Worm (Caenorhabditis elegans) whole organism, young adult: Measurements from ENCODE around the gene W02A2.8.
A peak's percentile ranks its signal among the peaks of the same experiment; 100 is the strongest.

Source experiments
- F10E7.11 ChIP-seq: sonication (generic microtip); optimal IDR thresholded peaks from 2 replicates; lab custom pipeline; 2017; ENCODE audit warnings: mild to moderate bottlenecking, missing genetic modification characterization, moderate library complexity, missing compliant biosample characterization
- F39B2.1 ChIP-seq: fragments of 200-800 bp; sonication (Bioruptor generic); IDR thresholded peaks from 2 replicates; pipeline ENCODE4 v1.3.6; 2022; ENCODE audit warnings: missing genetic modification reagents, missing genetic modification characterization, missing compliant biosample characterization
- F57A8.1 ChIP-seq: fragments of 200-800 bp; sonication (Bioruptor generic); optimal IDR thresholded peaks from 2 replicates; lab custom pipeline; 2018; ENCODE audit warnings: mild to moderate bottlenecking, missing genetic modification characterization, moderate library complexity, missing compliant biosample characterization
- K11D2.4 ChIP-seq: fragments of 200-800 bp; sonication (Bioruptor generic); IDR thresholded peaks from 2 replicates; pipeline ENCODE4 v1.3.6; 2022; ENCODE audit warnings: missing genetic modification reagents, missing genetic modification characterization, missing compliant biosample characterization
- Y53G8AR.9 ChIP-seq: fragments of 200-800 bp; sonication (Bioruptor generic); conservative IDR thresholded peaks from 2 replicates; pipeline ENCODE4 v1.3.6; 2022; ENCODE audit warnings: missing genetic modification reagents, missing genetic modification characterization, missing compliant biosample characterization
- Y95B8A.8 ChIP-seq: fragments of 200-800 bp; sonication (Bioruptor generic); IDR thresholded peaks from 2 replicates; pipeline ENCODE4 v1.3.6; 2022; ENCODE audit warnings: missing genetic modification reagents, missing genetic modification characterization, missing compliant biosample characterization
- aptf-2 ChIP-seq: fragments of 200-800 bp; sonication (Bioruptor generic); conservative IDR thresholded peaks from 2 replicates; pipeline ENCODE4 v1.3.6; 2022; ENCODE audit warnings: missing genetic modification reagents, missing genetic modification characterization, missing compliant biosample characterization
- atf-7 ChIP-seq: sonication (generic microtip); optimal IDR thresholded peaks from 2 replicates; lab custom pipeline; 2017; ENCODE audit warnings: mild to moderate bottlenecking, missing genetic modification characterization, missing compliant biosample characterization
- athp-1 ChIP-seq: sonication (generic microtip); optimal IDR thresholded peaks from 2 replicates; lab custom pipeline; 2017; ENCODE audit warnings: mild to moderate bottlenecking, missing genetic modification characterization, missing compliant biosample characterization
- attf-3 ChIP-seq: fragments of 200-800 bp; sonication (Bioruptor generic); conservative IDR thresholded peaks from 2 replicates; pipeline ENCODE4 v1.3.6; 2022; ENCODE audit warnings: missing genetic modification reagents, missing genetic modification characterization, missing compliant biosample characterization
- attf-5 ChIP-seq: fragments of 200-800 bp; sonication (Bioruptor generic); optimal IDR thresholded peaks from 2 replicates; lab custom pipeline; 2018; ENCODE audit warnings: mild to moderate bottlenecking, missing genetic modification characterization, missing compliant biosample characterization
- attf-6 ChIP-seq: fragments of 200-800 bp; sonication (Bioruptor generic); IDR thresholded peaks from 2 replicates; pipeline ENCODE4 v1.3.6; 2022; ENCODE audit warnings: missing genetic modification reagents, missing genetic modification characterization, missing compliant biosample characterization
- bed-1 ChIP-seq: fragments of 200-800 bp; sonication (Bioruptor generic); IDR thresholded peaks from 2 replicates; pipeline ENCODE4 v1.3.6; 2022; ENCODE audit warnings: missing genetic modification reagents, missing genetic modification characterization, missing compliant biosample characterization
- bed-2 ChIP-seq: fragments of 200-800 bp; sonication (Bioruptor generic); IDR thresholded peaks from 2 replicates; pipeline ENCODE4 v1.3.6; 2022; ENCODE audit warnings: missing genetic modification reagents, missing genetic modification characterization, missing compliant biosample characterization
- ceh-100 ChIP-seq: fragments of 200-800 bp; sonication (Bioruptor generic); IDR thresholded peaks from 2 replicates; pipeline ENCODE4 v1.3.6; 2022; ENCODE audit warnings: missing genetic modification reagents, missing genetic modification characterization, missing compliant biosample characterization
- ceh-27 ChIP-seq: fragments of 200-800 bp; sonication (Bioruptor generic); optimal IDR thresholded peaks from 2 replicates; lab custom pipeline; 2018; ENCODE audit warnings: mild to moderate bottlenecking, missing genetic modification characterization, moderate library complexity, missing compliant biosample characterization
- ceh-79 ChIP-seq: sonication (generic microtip); optimal IDR thresholded peaks from 2 replicates; lab custom pipeline; 2017; ENCODE audit warnings: mild to moderate bottlenecking, missing genetic modification characterization, missing compliant biosample characterization
- ceh-91 ChIP-seq: fragments of 200-800 bp; sonication (Bioruptor generic); IDR thresholded peaks from 2 replicates; pipeline ENCODE4 v1.3.6; 2022; ENCODE audit warnings: missing genetic modification reagents, missing genetic modification characterization, missing compliant biosample characterization
- egl-18 ChIP-seq: fragments of 200-800 bp; sonication (Bioruptor generic); IDR thresholded peaks from 2 replicates; pipeline ENCODE4 v1.3.6; 2022; ENCODE audit warnings: missing genetic modification reagents, missing genetic modification characterization, missing compliant biosample characterization
- egrh-3 ChIP-seq: fragments of 200-800 bp; sonication (Bioruptor generic); IDR thresholded peaks from 2 replicates; pipeline ENCODE4 v1.3.6; 2022; ENCODE audit warnings: missing genetic modification reagents, missing genetic modification characterization, missing compliant biosample characterization
- gei-17 ChIP-seq: fragments of 200-800 bp; sonication (Bioruptor generic); optimal IDR thresholded peaks from 2 replicates; lab custom pipeline; 2018; ENCODE audit warnings: mild to moderate bottlenecking, missing genetic modification characterization, missing compliant biosample characterization
- hmg-1.2 ChIP-seq: fragments of 200-800 bp; sonication (Bioruptor generic); IDR thresholded peaks from 2 replicates; pipeline ENCODE4 v1.3.6; 2022; ENCODE audit warnings: missing genetic modification reagents, missing genetic modification characterization, missing compliant biosample characterization
- lag-1 ChIP-seq: fragments of 200-800 bp; sonication (Bioruptor generic); IDR thresholded peaks from 2 replicates; pipeline ENCODE4 v1.3.6; 2022; ENCODE audit warnings: missing genetic modification reagents, missing genetic modification characterization, missing compliant biosample characterization
- lin-40 ChIP-seq: sonication (generic microtip); optimal IDR thresholded peaks from 2 replicates; lab custom pipeline; 2016; ENCODE audit warnings: missing genetic modification characterization, mild to moderate bottlenecking, missing compliant biosample characterization, missing genotype, missing genetic modification reagents
- lin-54 ChIP-seq: fragments of 200-800 bp; sonication (Bioruptor generic); optimal IDR thresholded peaks from 2 replicates; lab custom pipeline; 2018; ENCODE audit warnings: mild to moderate bottlenecking, missing genetic modification characterization, missing compliant biosample characterization
- lir-1 ChIP-seq: fragments of 200-800 bp; sonication (Bioruptor generic); conservative IDR thresholded peaks from 2 replicates; pipeline ENCODE4 v1.3.6; 2022; ENCODE audit warnings: missing genetic modification reagents, missing genetic modification characterization, missing compliant biosample characterization
- madf-10 ChIP-seq: sonication (generic microtip); optimal IDR thresholded peaks from 2 replicates; lab custom pipeline; 2016; ENCODE audit warnings: mild to moderate bottlenecking, missing genetic modification characterization, missing compliant biosample characterization
- madf-6 ChIP-seq: fragments of 200-800 bp; sonication (Bioruptor generic); IDR thresholded peaks from 2 replicates; pipeline ENCODE4 v1.3.6; 2022; ENCODE audit warnings: missing genetic modification reagents, missing genetic modification characterization, missing compliant biosample characterization
- madf-8 ChIP-seq: fragments of 200-800 bp; sonication (Bioruptor generic); conservative IDR thresholded peaks from 2 replicates; pipeline ENCODE4 v1.3.6; 2022; ENCODE audit warnings: missing genetic modification reagents, missing genetic modification characterization, missing compliant biosample characterization
- mes-4 ChIP-seq: sonication (generic microtip); optimal IDR thresholded peaks from 2 replicates; lab custom pipeline; 2016; ENCODE audit warnings: missing genotype, missing genetic modification characterization, missing compliant biosample characterization
- nfya-1 ChIP-seq: sonication (generic microtip); optimal IDR thresholded peaks from 2 replicates; lab custom pipeline; 2017; ENCODE audit warnings: antibody characterized with exemption, missing compliant biosample characterization, missing genetic modification characterization, borderline replicate concordance; ENCODE audit not compliant: insufficient read depth
- nhr-90 ChIP-seq: sonication (generic microtip); optimal IDR thresholded peaks from 2 replicates; lab custom pipeline; 2016; ENCODE audit warnings: missing genotype, mild to moderate bottlenecking, missing genetic modification characterization, missing compliant biosample characterization
- pha-4 ChIP-seq: fragments of 150-350 bp; sonication (generic microtip); optimal IDR thresholded peaks from 2 replicates; lab custom pipeline; 2014; ENCODE audit warnings: missing biosample characterization, missing genetic modification reagents, missing genetic modification characterization
- repo-1 ChIP-seq: sonication (generic microtip); optimal IDR thresholded peaks from 2 replicates; lab custom pipeline; 2017; ENCODE audit warnings: mild to moderate bottlenecking, missing genetic modification characterization, missing compliant biosample characterization
- rpc-1 ChIP-seq, 2 experiments: fragments of 150-350 bp in 1 of 2; sonication (generic microtip) in 1 of 2; optimal IDR thresholded peaks; 2 replicates each; lab custom pipeline; 2014 to 2018; ENCODE audit warnings: missing biosample characterization in 1 of 2, missing genetic modification characterization in 1 of 2, missing genetic modification reagents in 1 of 2, missing genotype in 1 of 2
- snpc-1.3 ChIP-seq: sonication (generic microtip); optimal IDR thresholded peaks from 2 replicates; lab custom pipeline; 2017; ENCODE audit warnings: missing genetic modification characterization, mild to moderate bottlenecking, missing compliant biosample characterization, antibody characterized with exemption, moderate library complexity, missing genotype, missing genetic modification reagents; ENCODE audit not compliant: insufficient read depth
- snpc-4 ChIP-seq, 5 experiments: fragments of 150-350 bp in 1 of 5; sonication (generic microtip) in 4 of 5; optimal IDR thresholded peaks; 2 replicates each; lab custom pipeline; 2014 to 2018; ENCODE audit warnings: missing genetic modification characterization in 5 of 5, missing biosample characterization in 3 of 5, antibody characterized with exemption in 2 of 5, mild to moderate bottlenecking in 2 of 5, missing compliant biosample characterization in 2 of 5, missing genotype in 2 of 5, moderate library complexity in 2 of 5, missing genetic modification reagents in 1 of 5
- somi-1 ChIP-seq: fragments of 200-800 bp; sonication (Bioruptor generic); optimal IDR thresholded peaks from 2 replicates; lab custom pipeline; 2018; ENCODE audit warnings: mild to moderate bottlenecking, missing genetic modification characterization, missing compliant biosample characterization
- sptf-2 ChIP-seq: fragments of 200-800 bp; sonication (Bioruptor generic); optimal IDR thresholded peaks from 2 replicates; lab custom pipeline; 2018; ENCODE audit warnings: mild to moderate bottlenecking, missing genetic modification characterization, missing compliant biosample characterization
- tbx-9 ChIP-seq: sonication (generic microtip); optimal IDR thresholded peaks from 2 replicates; lab custom pipeline; 2016; ENCODE audit warnings: borderline replicate concordance, missing genetic modification characterization, inconsistent platforms, missing compliant biosample characterization
- tlf-1 ChIP-seq: fragments of 200-800 bp; sonication (Bioruptor generic); optimal IDR thresholded peaks from 2 replicates; lab custom pipeline; 2018; ENCODE audit warnings: mild to moderate bottlenecking, missing genetic modification characterization, missing compliant biosample characterization
- zfh-2 ChIP-seq: fragments of 200-800 bp; sonication (Bioruptor generic); conservative IDR thresholded peaks from 2 replicates; pipeline ENCODE4 v1.3.6; 2022; ENCODE audit warnings: missing genetic modification reagents, missing genetic modification characterization, missing compliant biosample characterization
- zim-3 ChIP-seq: sonication (generic microtip); optimal IDR thresholded peaks from 2 replicates; lab custom pipeline; 2017; ENCODE audit warnings: mild to moderate bottlenecking, missing genetic modification characterization, moderate library complexity, missing compliant biosample characterization
- ztf-28 ChIP-seq: fragments of 200-800 bp; sonication (Bioruptor generic); IDR thresholded peaks from 2 replicates; pipeline ENCODE4 v1.3.6; 2022; ENCODE audit warnings: missing genetic modification reagents, missing genetic modification characterization, missing compliant biosample characterization

W02A2.8 gene

ce11 chrIV:13313156-13313555 is 45.2 kb downstream of the W02A2.8 start (continued):
- no peak for TF ChIP-seq ceh-27 (GFP tag; lab: Kevin White, UChicago)
- no peak for TF ChIP-seq pha-4
- no peak for TF ChIP-seq F57A8.1 (GFP tag; lab: Kevin White, UChicago)
- TF ChIP-seq Y53G8AR.9 (GFP tag; lab: Robert Waterston, UW), result no peak
- TF ChIP-seq snpc-4 (GFP tag; optimal IDR thresholded peaks at IDR 0.05; lab: Kevin White, UChicago), result no peak
- TF ChIP-seq snpc-4 (tag; optimal IDR thresholded peaks at IDR 0.05; lab: Kevin White, UChicago), result no peak
- no peak for TF ChIP-seq egrh-3 (GFP tag; lab: Robert Waterston, UW)
- TF ChIP-seq repo-1 (tag; lab: Kevin White, UChicago), result no peak
- TF ChIP-seq ztf-28 (GFP tag; lab: Robert Waterston, UW), result no peak
- TF ChIP-seq zfh-2 (GFP tag; lab: Robert Waterston, UW), result peak; percentile 48; the same call in 1 of the 2 replicates
- no peak for TF ChIP-seq rpc-1 (optimal IDR thresholded peaks at IDR 0.05; lab: Kevin White, UChicago)
- TF ChIP-seq rpc-1 (tag; optimal IDR thresholded peaks at IDR 0.05; lab: Kevin White, UChicago), result no peak
- no peak for TF ChIP-seq F39B2.1 (GFP tag; lab: Robert Waterston, UW)
- no peak for TF ChIP-seq F10E7.11 (tag; lab: Kevin White, UChicago)
- TF ChIP-seq nhr-90 (tag; lab: Kevin White, UChicago), result no peak
- peak; percentile 1 for TF ChIP-seq lin-40 (tag; lab: Kevin White, UChicago)
- no peak for TF ChIP-seq mes-4
- no peak for TF ChIP-seq aptf-2 (GFP tag; lab: Robert Waterston, UW)
- no peak for TF ChIP-seq attf-3 (GFP tag; lab: Robert Waterston, UW)
- TF ChIP-seq sptf-2 (GFP tag; lab: Kevin White, UChicago), result no peak
- TF ChIP-seq ceh-79 (tag; lab: Kevin White, UChicago), result no peak

ce11 chrIV:13311331-13312034 is 46.9 kb downstream of the W02A2.8 start:
- TF ChIP-seq hmg-1.2, result peak; percentile 26; the same call in 1 of the 2 replicates
- no peak for TF ChIP-seq lir-1
- peak; percentile 100 for TF ChIP-seq madf-8
- TF ChIP-seq snpc-4 (GFP tag; optimal IDR thresholded peaks at IDR 0.05; lab: Kevin White, UChicago), result no peak
- peak in 2 of 4 experiments; percentile 64 for TF ChIP-seq snpc-4 (tag; optimal IDR thresholded peaks at IDR 0.05; lab: Kevin White, UChicago)
- TF ChIP-seq bed-2 (GFP tag; lab: Robert Waterston, UW), result no peak
- TF ChIP-seq atf-7 (tag; lab: Kevin White, UChicago), result no peak
- no peak for TF ChIP-seq ceh-27 (GFP tag; lab: Kevin White, UChicago)
- TF ChIP-seq ceh-100, result no peak
- TF ChIP-seq bed-1 (GFP tag; lab: Robert Waterston, UW), result no peak
- TF ChIP-seq somi-1 (GFP tag; lab: Kevin White, UChicago), result no peak
- no peak for TF ChIP-seq gei-17 (GFP tag; lab: Kevin White, UChicago)
- no peak for TF ChIP-seq aptf-2 (GFP tag; lab: Robert Waterston, UW)
- TF ChIP-seq pha-4, result no peak
- no peak for TF ChIP-seq athp-1 (tag; lab: Kevin White, UChicago)
- TF ChIP-seq zim-3 (tag; lab: Kevin White, UChicago), result no peak
- TF ChIP-seq lag-1 (GFP tag; lab: Robert Waterston, UW), result no peak
- TF ChIP-seq snpc-1.3, result peak; percentile 16
- no peak for TF ChIP-seq ztf-28 (GFP tag; lab: Robert Waterston, UW)
- peak; percentile 75 for TF ChIP-seq ceh-91 (GFP tag; lab: Robert Waterston, UW)
- no peak for TF ChIP-seq egl-18 (GFP tag; lab: Robert Waterston, UW)
- no peak for TF ChIP-seq mes-4
- TF ChIP-seq madf-6 (GFP tag; lab: Robert Waterston, UW), result peak; percentile 100
- TF ChIP-seq K11D2.4 (GFP tag; lab: Robert Waterston, UW), result no peak
- TF ChIP-seq attf-6 (GFP tag; lab: Robert Waterston, UW), result peak; percentile 66
- no peak for TF ChIP-seq Y95B8A.8 (GFP tag; lab: Robert Waterston, UW)
- TF ChIP-seq attf-5 (GFP tag; lab: Kevin White, UChicago), result no peak
- TF ChIP-seq tlf-1 (GFP tag; lab: Kevin White, UChicago), result no peak
- peak; percentile 4 for TF ChIP-seq lin-54 (GFP tag; lab: Kevin White, UChicago)
- TF ChIP-seq nfya-1 (tag; lab: Kevin White, UChicago), result no peak
- TF ChIP-seq tbx-9, result no peak
- no peak for TF ChIP-seq madf-10
